Fruit fly (Drosophila melanogaster) whole organism, pupa: ENCODE results near the gene CG43074.

Experiments
- CG10348 ChIP-seq: fragments of 200-800 bp; sonication (Bioruptor generic); IDR thresholded peaks from 2 replicates; pipeline ENCODE4 v1.3.6; 2022; ENCODE audit warnings: missing biosample characterization, missing genetic modification characterization
- CG12605 ChIP-seq: fragments of 200-800 bp; sonication (Bioruptor generic); IDR thresholded peaks from 2 replicates; pipeline ENCODE4 v1.3.6; 2022; ENCODE audit warnings: missing biosample characterization, missing genetic modification characterization
- CG13204 ChIP-seq: fragments of 200-800 bp; sonication (Bioruptor generic); optimal IDR thresholded peaks from 2 replicates; lab custom pipeline; 2018; ENCODE audit warnings: missing biosample characterization, mild to moderate bottlenecking, missing genetic modification characterization, moderate library complexity
- CG14655 ChIP-seq: fragments of 200-800 bp; sonication (Bioruptor generic); optimal IDR thresholded peaks from 3 replicates; lab custom pipeline; 2017; ENCODE audit warnings: mild to moderate bottlenecking, missing biosample characterization, missing genetic modification reagents, missing genetic modification characterization
- CG15710 ChIP-seq: fragments of 200-800 bp; sonication (Bioruptor generic); optimal IDR thresholded peaks from 2 replicates; lab custom pipeline; 2018; ENCODE audit warnings: missing biosample characterization, mild to moderate bottlenecking, missing genetic modification characterization, moderate library complexity
- CG17806 ChIP-seq: fragments of 200-800 bp; sonication (Bioruptor generic); optimal IDR thresholded peaks from 2 replicates; lab custom pipeline; 2018; ENCODE audit warnings: missing biosample characterization, mild to moderate bottlenecking, missing genetic modification characterization, moderate library complexity
- CG32121 ChIP-seq: fragments of 200-800 bp; sonication (Bioruptor generic); IDR thresholded peaks from 2 replicates; pipeline ENCODE4 v1.3.6; 2022; ENCODE audit warnings: missing biosample characterization, missing genetic modification characterization
- CG34367 ChIP-seq: fragments of 200-800 bp; sonication (Bioruptor generic); optimal IDR thresholded peaks from 2 replicates; lab custom pipeline; 2018; ENCODE audit warnings: missing biosample characterization, mild to moderate bottlenecking, missing genetic modification characterization
- CG4496 ChIP-seq: fragments of 200-800 bp; sonication (Bioruptor generic); IDR thresholded peaks from 3 replicates; pipeline ENCODE4 v1.3.6; 2022; ENCODE audit warnings: missing biosample characterization, missing genetic modification characterization
- CG8159 ChIP-seq: fragments of 200-800 bp; sonication (Bioruptor generic); optimal IDR thresholded peaks from 3 replicates; lab custom pipeline; 2018; ENCODE audit warnings: missing biosample characterization, mild to moderate bottlenecking, missing genetic modification characterization, moderate library complexity
- CG8301 ChIP-seq: fragments of 200-800 bp; sonication (Bioruptor generic); optimal IDR thresholded peaks from 2 replicates; lab custom pipeline; 2018; ENCODE audit warnings: missing biosample characterization, mild to moderate bottlenecking, missing genetic modification characterization
- CG9948 ChIP-seq: fragments of 200-800 bp; sonication (Bioruptor generic); optimal IDR thresholded peaks from 2 replicates; lab custom pipeline; 2018; ENCODE audit warnings: missing biosample characterization, mild to moderate bottlenecking, missing genetic modification characterization, moderate library complexity
- D1 ChIP-seq: fragments of 200-800 bp; sonication (Bioruptor generic); optimal IDR thresholded peaks from 2 replicates; lab custom pipeline; 2018; ENCODE audit warnings: missing biosample characterization, mild to moderate bottlenecking, missing genetic modification characterization, moderate library complexity
- EcR ChIP-seq: fragments of 200-800 bp; sonication (Bioruptor generic); optimal IDR thresholded peaks from 3 replicates; lab custom pipeline; 2019; ENCODE audit warnings: missing biosample characterization, missing genetic modification characterization, mild to moderate bottlenecking, moderate library complexity, missing genetic modification reagents
- Ets98B ChIP-seq: fragments of 200-800 bp; sonication (Bioruptor generic); IDR thresholded peaks from 2 replicates; pipeline ENCODE4 v1.3.6; 2022; ENCODE audit warnings: missing biosample characterization, missing genetic modification characterization
- Pif1A ChIP-seq: fragments of 200-800 bp; sonication (Bioruptor generic); optimal IDR thresholded peaks from 3 replicates; lab custom pipeline; 2016; ENCODE audit warnings: missing biosample characterization, missing genetic modification characterization
- Pif1B ChIP-seq: fragments of 200-800 bp; sonication (Bioruptor generic); optimal IDR thresholded peaks from 3 replicates; lab custom pipeline; 2016; ENCODE audit warnings: missing biosample characterization, missing genetic modification characterization
- Snoo ChIP-seq: fragments of 200-800 bp; sonication (Bioruptor generic); optimal IDR thresholded peaks from 3 replicates; lab custom pipeline; 2017; ENCODE audit warnings: missing biosample characterization, mild to moderate bottlenecking, missing genetic modification characterization, inconsistent platforms
- fd96Ca ChIP-seq: fragments of 200-800 bp; sonication (Bioruptor generic); IDR thresholded peaks from 3 replicates; pipeline ENCODE4 v1.3.6; 2022; ENCODE audit warnings: missing biosample characterization, missing genetic modification characterization
- gl ChIP-seq: fragments of 200-800 bp; sonication (Bioruptor generic); optimal IDR thresholded peaks from 2 replicates; lab custom pipeline; 2018; ENCODE audit warnings: missing biosample characterization, mild to moderate bottlenecking, missing genetic modification characterization
- rn ChIP-seq: fragments of 200-800 bp; sonication (Bioruptor generic); IDR thresholded peaks from 2 replicates; pipeline ENCODE4 v1.3.6; 2022; ENCODE audit warnings: missing biosample characterization, missing genetic modification characterization

The CG43074 gene

dm6 chr3L:3441763-3442673 is 42.4 kb downstream of the CG43074 start:
- TF ChIP-seq rn (GFP tag; lab: Robert Waterston, UW) (no peak), gl (tag; lab: Kevin White, UChicago) (peak; percentile 52), fd96Ca (GFP tag; lab: Robert Waterston, UW) (no peak), CG15710 (peak; percentile 71), CG9948 (tag; lab: Kevin White, UChicago) (peak; percentile 57), CG17806 (tag; lab: Kevin White, UChicago) (peak; percentile 85), CG34367 (tag; lab: Kevin White, UChicago) (peak; percentile 67), CG13204 (peak; percentile 66), Ets98B (GFP tag; lab: Robert Waterston, UW) (no peak), Pif1A (peak; percentile 37), CG14655 (peak; percentile 40), EcR (peak; percentile 68), CG8159 (peak; percentile 81)

dm6 chr3L:3440116-3440515 is 44.3 kb downstream of the CG43074 start:
- peak; percentile 33 for TF ChIP-seq CG14655
- TF ChIP-seq CG8159: no peak
- no peak for TF ChIP-seq CG10348 (GFP tag; lab: Robert Waterston, UW)
- no peak for TF ChIP-seq CG12605 (GFP tag; lab: Robert Waterston, UW)
- no peak for TF ChIP-seq EcR
- TF ChIP-seq CG15710: no peak
- TF ChIP-seq Pif1A: peak; percentile 30
- TF ChIP-seq CG8301: peak; percentile 39
- TF ChIP-seq Pif1B (GFP tag; lab: Kevin White, UChicago): peak; percentile 52
- peak; percentile 76 for TF ChIP-seq Ets98B (GFP tag; lab: Robert Waterston, UW)
- peak; percentile 14; the same call in 1 of the 3 replicates for TF ChIP-seq CG4496 (GFP tag; lab: Robert Waterston, UW)
- peak; percentile 39 for TF ChIP-seq CG9948 (tag; lab: Kevin White, UChicago)
- TF ChIP-seq D1 (tag; lab: Kevin White, UChicago): no peak
- peak; percentile 11; the same call in 1 of the 3 replicates for TF ChIP-seq fd96Ca (GFP tag; lab: Robert Waterston, UW)
- TF ChIP-seq, all 21 proteins: peak for 8

dm6 chr3L:3439598-3439997 is 44.9 kb downstream of the CG43074 start:
- TF ChIP-seq rn (GFP tag; lab: Robert Waterston, UW): no peak
- no peak for TF ChIP-seq CG4496 (GFP tag; lab: Robert Waterston, UW)
- peak; percentile 50 for TF ChIP-seq EcR
- TF ChIP-seq, all 21 proteins: peak for 1

DNA sequence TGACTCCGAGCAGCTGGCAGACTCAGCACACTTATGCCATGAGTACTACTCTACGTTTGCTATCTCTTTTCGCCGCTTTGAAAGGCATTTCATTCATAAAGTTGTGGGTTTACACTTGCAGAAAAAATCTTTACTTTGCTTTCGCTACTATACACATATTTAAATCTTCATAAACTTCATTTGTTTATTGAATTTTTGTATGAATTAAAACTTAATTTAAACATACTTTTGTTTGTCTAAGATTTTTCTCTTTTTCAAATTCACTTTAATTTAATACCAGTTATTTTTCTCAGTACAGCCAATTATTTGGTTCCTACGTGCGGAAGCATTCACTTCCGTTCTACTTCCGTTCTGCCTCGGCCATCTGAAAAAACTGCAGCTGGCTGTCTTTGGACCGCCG is 46.0 kb downstream of the CG43074 start:
- no peak for TF ChIP-seq CG32121
- peak; percentile 46 for TF ChIP-seq CG15710
- TF ChIP-seq CG34367 (tag; lab: Kevin White, UChicago): no peak
- peak; percentile 25 for TF ChIP-seq CG8301
- TF ChIP-seq CG8159: peak; percentile 64
- TF ChIP-seq Ets98B (GFP tag; lab: Robert Waterston, UW): no peak
- peak; percentile 49; the same call in 1 of the 2 replicates for TF ChIP-seq CG12605 (GFP tag; lab: Robert Waterston, UW)
- TF ChIP-seq CG9948 (tag; lab: Kevin White, UChicago): peak; percentile 35
- TF ChIP-seq CG14655: peak; percentile 30
- peak; percentile 43 for TF ChIP-seq Pif1A
- peak; percentile 44 for TF ChIP-seq CG17806 (tag; lab: Kevin White, UChicago)
- 0 out of 3 replicates have a peak, but pooled peaks have one; percentile 44 for TF ChIP-seq CG4496 (GFP tag; lab: Robert Waterston, UW)
- no peak for TF ChIP-seq D1 (tag; lab: Kevin White, UChicago)
- no peak for TF ChIP-seq fd96Ca (GFP tag; lab: Robert Waterston, UW)
- no peak for TF ChIP-seq CG10348 (GFP tag; lab: Robert Waterston, UW)
- TF ChIP-seq, all 21 proteins: peak for 9

DNA sequence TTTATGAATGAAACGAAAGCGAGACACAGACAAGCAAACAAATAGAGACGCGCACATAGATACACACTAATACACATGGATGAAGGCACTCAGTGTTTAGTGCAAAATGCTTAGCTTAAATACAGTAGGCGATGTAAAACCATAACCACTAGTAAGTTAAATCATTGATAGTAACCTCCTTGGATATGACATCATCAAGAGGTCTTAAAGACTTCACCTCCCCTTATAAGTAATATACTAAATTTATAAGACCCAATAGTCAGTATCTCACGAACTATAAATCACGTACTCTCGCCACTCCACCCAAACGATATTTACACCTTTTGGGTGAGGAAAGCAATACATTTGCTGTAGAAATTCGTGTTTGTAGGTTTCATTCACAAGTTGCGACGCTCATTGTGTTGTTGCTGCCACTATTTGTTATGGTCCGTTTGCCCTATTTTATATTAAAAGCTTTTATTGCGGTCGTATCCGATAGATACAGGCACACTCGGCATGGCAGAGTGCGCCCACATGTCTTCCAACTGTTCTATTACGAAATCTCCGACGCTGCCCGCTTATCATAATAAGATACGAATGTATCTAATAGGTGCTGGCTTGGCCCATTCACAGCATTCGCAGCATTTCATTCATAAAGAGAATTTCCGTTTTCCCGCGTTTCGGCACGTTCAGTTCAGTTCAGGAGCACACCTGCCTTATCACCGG is 46.6 kb downstream of the CG43074 start:
- TF ChIP-seq CG34367 (tag; lab: Kevin White, UChicago) (no peak), CG4496 (GFP tag; lab: Robert Waterston, UW) (no peak), CG10348 (GFP tag; lab: Robert Waterston, UW) (no peak)

- TF ChIP-seq CG14655 (peak; percentile 34), Pif1B (GFP tag; lab: Kevin White, UChicago) (no peak), CG10348 (GFP tag; lab: Robert Waterston, UW) (no peak), Ets98B (GFP tag; lab: Robert Waterston, UW) (peak; percentile 21; the same call in 1 of the 2 replicates), CG8159 (peak; percentile 36), CG4496 (GFP tag; lab: Robert Waterston, UW) (peak; percentile 57; the same call in 1 of the 3 replicates), CG34367 (tag; lab: Kevin White, UChicago) (no peak), CG13204 (no peak), gl (tag; lab: Kevin White, UChicago) (no peak), Pif1A (no peak), CG12605 (GFP tag; lab: Robert Waterston, UW) (no peak), CG15710 (peak; percentile 8), CG8301 (peak; percentile 16), CG17806 (tag; lab: Kevin White, UChicago) (no peak), CG9948 (tag; lab: Kevin White, UChicago) (no peak), Snoo (tag; lab: Kevin White, UChicago) (peak; percentile 32), D1 (tag; lab: Kevin White, UChicago) (no peak), EcR (no peak), CG32121 (0 out of 2 replicates have a peak, but pooled peaks have one; percentile 16), rn (GFP tag; lab: Robert Waterston, UW) (no peak), fd96Ca (GFP tag; lab: Robert Waterston, UW) (peak; percentile 32; the same call in 1 of the 3 replicates)
Observed at dm6 chr3L:3436838-3437663, 47.4 kb downstream of the CG43074 start.
